Worm (Caenorhabditis elegans): ENCODE measurements around the gene ddx-35.

The ddx-35 gene

ce11 chrIII:1539366-1539765 is 14.9 kb downstream of the ddx-35 start:
- no peak for TF ChIP-seq chd-7 (tag; optimal IDR thresholded peaks at IDR 0.05)
- no peak for TF ChIP-seq mcd-1 (GFP tag; IDR thresholded peaks at IDR 0.05)
- no peak for TF ChIP-seq F22D6.2 (tag; optimal IDR thresholded peaks at IDR 0.05)
- TF ChIP-seq F57A8.1 (GFP tag; optimal IDR thresholded peaks at IDR 0.05) = no peak
- TF ChIP-seq ceh-58 (GFP tag; IDR thresholded peaks at IDR 0.05) = no peak
- no peak for TF ChIP-seq B0336.3 (GFP tag; IDR thresholded peaks at IDR 0.05)
- TF ChIP-seq sea-2 (GFP tag; IDR thresholded peaks at IDR 0.05) = no peak
- no peak for TF ChIP-seq Y79H2A.3 (GFP tag; conservative IDR thresholded peaks at IDR 0.05)
- no peak for TF ChIP-seq attf-3 (GFP tag; conservative IDR thresholded peaks at IDR 0.05)
- TF ChIP-seq lin-54 (GFP tag; optimal IDR thresholded peaks at IDR 0.05) = no peak
- TF ChIP-seq madf-8 (GFP tag; conservative IDR thresholded peaks at IDR 0.05) = no peak
- no peak for TF ChIP-seq C17E4.6 (GFP tag; IDR thresholded peaks at IDR 0.05)
- TF ChIP-seq hsf-1 (GFP tag; IDR thresholded peaks at IDR 0.05) = no peak
- TF ChIP-seq unc-62 (GFP tag; optimal IDR thresholded peaks at IDR 0.05) = no peak

DNA sequence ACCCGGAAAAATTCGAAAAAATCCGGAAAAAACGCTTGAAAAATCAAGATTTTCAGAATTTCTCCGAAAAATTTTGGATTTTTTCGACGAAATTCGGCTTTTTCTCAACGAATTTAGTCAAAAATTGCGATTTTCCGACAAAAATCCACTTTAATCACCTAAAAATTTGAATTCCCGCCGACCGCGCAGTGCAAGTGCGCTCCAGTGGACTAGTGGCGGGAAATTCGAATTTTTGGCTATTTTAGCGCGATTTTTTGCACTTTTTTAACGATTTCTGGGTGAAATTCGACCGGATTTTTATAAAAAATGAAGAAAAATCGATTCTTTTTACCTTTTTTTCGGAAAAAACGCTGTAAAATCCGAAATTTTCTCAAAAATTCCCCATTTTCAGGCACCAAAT is 19.8 kb downstream of the ddx-35 start:
- TF ChIP-seq lsl-1 (GFP tag; optimal IDR thresholded peaks at IDR 0.05) = peak; percentile 61
- TF ChIP-seq ceh-100 (GFP tag; IDR thresholded peaks at IDR 0.05) = no peak
- no peak for TF ChIP-seq nfya-1 (tag; optimal IDR thresholded peaks at IDR 0.05; ENCODE audit: borderline replicate concordance, insufficient read depth)
- TF ChIP-seq efl-1 (GFP tag; optimal IDR thresholded peaks at IDR 0.05) = peak; percentile 50
- TF ChIP-seq mcd-1 (GFP tag; IDR thresholded peaks at IDR 0.05) = peak; percentile 87
- peak; percentile 16 for TF ChIP-seq dpl-1 (GFP tag; optimal IDR thresholded peaks at IDR 0.05)
- TF ChIP-seq lin-54 (GFP tag; optimal IDR thresholded peaks at IDR 0.05) = peak; percentile 95
- TF ChIP-seq Y56A3A.18 (GFP tag; IDR thresholded peaks at IDR 0.05) = no peak
- TF ChIP-seq tbp1 (GFP tag; optimal IDR thresholded peaks at IDR 0.05) = peak; percentile 2

ce11 chrIII:1533615-1534014 is 20.6 kb downstream of the ddx-35 start, which contains the start of gene mtg-1:
Gene mtg-1, plus strand, starts transcription at chrIII:1533774.
- TF ChIP-seq attf-5 (GFP tag; optimal IDR thresholded peaks at IDR 0.05) (no peak), nhr-179 (tag; optimal IDR thresholded peaks at IDR 0.05) (no peak), attf-3 (GFP tag; conservative IDR thresholded peaks at IDR 0.05) (no peak), hsf-1 (GFP tag; IDR thresholded peaks at IDR 0.05) (no peak), let-607 (tag; optimal IDR thresholded peaks at IDR 0.05) (no peak), ztf-18 (tag; optimal IDR thresholded peaks at IDR 0.05) (no peak), ceh-79 (tag; optimal IDR thresholded peaks at IDR 0.05) (no peak), hmg-1.2 (GFP tag; IDR thresholded peaks at IDR 0.05) (peak; percentile 98), F57A8.1 (GFP tag; optimal IDR thresholded peaks at IDR 0.05) (no peak), ztf-6 (GFP tag; IDR thresholded peaks at IDR 0.05) (no peak), snpc-3.4 (tag; optimal IDR thresholded peaks at IDR 0.05) (peak; percentile 59), dpff-1 (tag; optimal IDR thresholded peaks at IDR 0.05) (no peak), efl-1 (GFP tag; optimal IDR thresholded peaks at IDR 0.05) (peak; percentile 14), K12H6.12 (tag; optimal IDR thresholded peaks at IDR 0.05) (no peak), ekl-4 (GFP tag; IDR thresholded peaks at IDR 0.05) (0 out of 2 replicates have a peak, but pooled peaks have one; percentile 39), unc-62 (GFP tag; optimal IDR thresholded peaks at IDR 0.05) (no peak), K11D2.4 (GFP tag; IDR thresholded peaks at IDR 0.05) (no peak), nhr-120 (GFP tag; IDR thresholded peaks at IDR 0.05) (no peak), fkh-3 (tag; optimal IDR thresholded peaks at IDR 0.05) (no peak), B0019.2 (GFP tag; conservative IDR thresholded peaks at IDR 0.05) (no peak), B0035.1 (tag; optimal IDR thresholded peaks at IDR 0.05) (no peak), lsy-27 (tag; optimal IDR thresholded peaks at IDR 0.05; ENCODE audit: borderline replicate concordance, insufficient read depth) (no peak), snpc-1.3 (tag; optimal IDR thresholded peaks at IDR 0.05; ENCODE audit: insufficient read depth) (no peak), rpc-1 (optimal IDR thresholded peaks at IDR 0.05) (no peak), rpc-1 (tag; optimal IDR thresholded peaks at IDR 0.05) (no peak), zim-3 (tag; optimal IDR thresholded peaks at IDR 0.05) (no peak), snpc-1.1 (tag; optimal IDR thresholded peaks at IDR 0.05; ENCODE audit: insufficient read depth) (peak; percentile 21), ztf-3 (GFP tag; optimal IDR thresholded peaks at IDR 0.05) (no peak), F57C9.4 (tag; optimal IDR thresholded peaks at IDR 0.05) (no peak), him-1 (tag; optimal IDR thresholded peaks at IDR 0.05) (no peak)
